Worm (Caenorhabditis elegans) whole organism, early embryonic: Measurements from ENCODE around the gene F32D8.4.

Experiments used
- B0310.2 ChIP-seq: sonication (generic microtip); optimal IDR thresholded peaks from 2 replicates; lab custom pipeline; 2016; ENCODE audit warnings: mild to moderate bottlenecking, missing genetic modification characterization, missing compliant biosample characterization
- F13C5.2 ChIP-seq: sonication (generic microtip); optimal IDR thresholded peaks from 2 replicates; lab custom pipeline; 2017; ENCODE audit warnings: mild to moderate bottlenecking, missing genetic modification characterization, inconsistent platforms, missing compliant biosample characterization
- ama-1 ChIP-seq: fragments of 150-350 bp; optimal IDR thresholded peaks from 2 replicates; lab custom pipeline; 2014
- ets-7 ChIP-seq: sonication (generic microtip); optimal IDR thresholded peaks from 2 replicates; lab custom pipeline; 2016; ENCODE audit warnings: missing genotype, missing genetic modification characterization, missing compliant biosample characterization
- flt-1 ChIP-seq: fragments of 200-800 bp; sonication (Bioruptor generic); IDR thresholded peaks from 2 replicates; pipeline ENCODE4 v1.3.6; 2022; ENCODE audit warnings: missing genetic modification characterization, missing compliant biosample characterization
- hmbx-1 ChIP-seq: sonication (generic microtip); optimal IDR thresholded peaks from 2 replicates; lab custom pipeline; 2016; ENCODE audit warnings: mild to moderate bottlenecking, missing genetic modification characterization, missing compliant biosample characterization
- hnd-1 ChIP-seq: sonication (generic microtip); optimal IDR thresholded peaks from 2 replicates; lab custom pipeline; 2016; ENCODE audit warnings: missing genetic modification characterization, missing compliant biosample characterization
- pes-1 ChIP-seq: fragments of 200-800 bp; sonication (Bioruptor generic); IDR thresholded peaks from 2 replicates; pipeline ENCODE4 v1.3.6; 2022; ENCODE audit warnings: missing genetic modification reagents, missing genetic modification characterization, missing compliant biosample characterization
- tbx-11 ChIP-seq: fragments of 200-800 bp; sonication (Bioruptor generic); IDR thresholded peaks from 2 replicates; pipeline ENCODE4 v1.3.6; 2022; ENCODE audit warnings: missing genetic modification characterization, missing compliant biosample characterization
- tbx-37 ChIP-seq: fragments of 200-800 bp; sonication (Bioruptor generic); conservative IDR thresholded peaks from 2 replicates; pipeline ENCODE4 v1.3.6; 2022; ENCODE audit warnings: missing genetic modification reagents, missing genetic modification characterization, missing compliant biosample characterization

- TF ChIP-seq ama-1 (lab: Kevin White, UChicago) (no peak), ets-7 (tag; lab: Kevin White, UChicago) (no peak), pes-1 (GFP tag; lab: Robert Waterston, UW) (no peak), tbx-11 (GFP tag; lab: Robert Waterston, UW) (no peak), B0310.2 (tag; lab: Kevin White, UChicago) (no peak), flt-1 (GFP tag; lab: Robert Waterston, UW) (no peak), hmbx-1 (no peak), tbx-37 (GFP tag; lab: Robert Waterston, UW) (no peak), hnd-1 (tag; lab: Kevin White, UChicago) (no peak), F13C5.2 (tag; lab: Kevin White, UChicago) (no peak)
These were observed 15.7 kb upstream of the F32D8.4 start, which contains the start of gene zzz-1 for ce11 chrV:10909071-10909470.
